Worm (Caenorhabditis elegans) whole organism, L3 larva: ENCODE results near the gene W09G12.8.

ENCODE experiments used
- ama-1 ChIP-seq: fragments of 150-350 bp; optimal IDR thresholded peaks from 2 replicates; lab custom pipeline; 2018
- ceh-28 ChIP-seq: fragments of 150-350 bp; optimal IDR thresholded peaks from 2 replicates; lab custom pipeline; 2014; ENCODE audit warnings: missing biosample characterization, missing genetic modification reagents, missing genetic modification characterization
- ceh-9 ChIP-seq: sonication (generic microtip); optimal IDR thresholded peaks from 2 replicates; lab custom pipeline; 2018; ENCODE audit warnings: missing biosample characterization, missing genetic modification characterization
- egl-27 ChIP-seq: sonication (generic microtip); optimal IDR thresholded peaks from 4 replicates; lab custom pipeline; 2017; ENCODE audit warnings: missing biosample characterization, missing genetic modification reagents, missing genetic modification characterization
- elt-2 ChIP-seq: sonication (generic microtip); optimal IDR thresholded peaks from 2 replicates; lab custom pipeline; 2016; ENCODE audit warnings: missing genetic modification reagents, mild to moderate bottlenecking, missing genetic modification characterization, missing compliant biosample characterization
- elt-3 ChIP-seq, 3 experiments: fragments of 150-350 bp in 1 of 3; sonication (generic microtip) in 2 of 3; optimal IDR thresholded peaks; 2 replicates in 2 of 3; 4 replicates in 1 of 3; lab custom pipeline; 2014 to 2017; ENCODE audit warnings: missing biosample characterization in 3 of 3, missing genetic modification characterization in 3 of 3
- fkh-10 ChIP-seq: sonication (generic microtip); optimal IDR thresholded peaks from 2 replicates; lab custom pipeline; 2017; ENCODE audit warnings: missing biosample characterization, missing genetic modification reagents, missing genetic modification characterization
- fos-1 ChIP-seq: fragments of 150-350 bp; optimal IDR thresholded peaks from 2 replicates; lab custom pipeline; 2014; ENCODE audit warnings: missing biosample characterization, missing genetic modification characterization
- hmg-11 ChIP-seq: sonication (generic microtip); optimal IDR thresholded peaks from 2 replicates; lab custom pipeline; 2016; ENCODE audit warnings: missing genetic modification characterization, missing compliant biosample characterization
- jun-1 ChIP-seq: fragments of 150-350 bp; optimal IDR thresholded peaks from 2 replicates; lab custom pipeline; 2014; ENCODE audit warnings: missing biosample characterization, missing genetic modification reagents, missing genetic modification characterization
- lin-15B ChIP-seq: fragments of 150-350 bp; optimal IDR thresholded peaks from 2 replicates; lab custom pipeline; 2014; ENCODE audit warnings: missing biosample characterization, missing genetic modification characterization
- lin-39 ChIP-seq: fragments of 150-350 bp; optimal IDR thresholded peaks from 2 replicates; lab custom pipeline; 2018; ENCODE audit warnings: missing biosample characterization, missing genetic modification reagents, missing genetic modification characterization
- mdl-1 ChIP-seq: fragments of 150-350 bp; optimal IDR thresholded peaks from 2 replicates; lab custom pipeline; 2014; ENCODE audit warnings: missing biosample characterization, missing genetic modification characterization
- mml-1 ChIP-seq: fragments of 150-350 bp; sonication (generic microtip); optimal IDR thresholded peaks from 3 replicates; lab custom pipeline; 2014; ENCODE audit warnings: missing biosample characterization, missing genetic modification characterization
- nfya-1 ChIP-seq: sonication (generic microtip); optimal IDR thresholded peaks from 2 replicates; lab custom pipeline; 2017; ENCODE audit warnings: missing genetic modification characterization, mild to moderate bottlenecking, missing compliant biosample characterization, antibody characterized with exemption, moderate library complexity; ENCODE audit not compliant: insufficient read depth
- nhr-11 ChIP-seq: fragments of 150-350 bp; optimal IDR thresholded peaks from 2 replicates; lab custom pipeline; 2014; ENCODE audit warnings: missing biosample characterization, missing genetic modification characterization
- nhr-12 ChIP-seq: fragments of 150-350 bp; optimal IDR thresholded peaks from 2 replicates; lab custom pipeline; 2014; ENCODE audit warnings: missing biosample characterization, missing genetic modification characterization
- nhr-23 ChIP-seq: fragments of 150-350 bp; optimal IDR thresholded peaks from 2 replicates; lab custom pipeline; 2014; ENCODE audit warnings: missing biosample characterization, missing genetic modification reagents, missing genetic modification characterization
- nhr-25 ChIP-seq: sonication (generic microtip); optimal IDR thresholded peaks from 2 replicates; lab custom pipeline; 2017; ENCODE audit warnings: missing biosample characterization, missing genetic modification characterization
- nhr-43 ChIP-seq: sonication (generic microtip); optimal IDR thresholded peaks from 2 replicates; lab custom pipeline; 2016; ENCODE audit warnings: mild to moderate bottlenecking, missing genetic modification characterization, missing compliant biosample characterization; ENCODE audit not compliant: poor library complexity, severe bottlenecking
- nhr-76 ChIP-seq: fragments of 150-350 bp; sonication (generic microtip); optimal IDR thresholded peaks from 5 replicates; lab custom pipeline; 2014; ENCODE audit warnings: missing biosample characterization, missing genetic modification characterization
- pha-4 ChIP-seq: fragments of 150-350 bp; optimal IDR thresholded peaks from 2 replicates; lab custom pipeline; 2014; ENCODE audit warnings: missing biosample characterization, missing genetic modification reagents, missing genetic modification characterization
- skn-1 ChIP-seq: fragments of 150-350 bp; optimal IDR thresholded peaks from 2 replicates; lab custom pipeline; 2014; ENCODE audit warnings: missing biosample characterization, missing genetic modification characterization
- snpc-4 ChIP-seq: fragments of 150-350 bp; optimal IDR thresholded peaks from 2 replicates; lab custom pipeline; 2014; ENCODE audit warnings: missing biosample characterization, missing genetic modification characterization
- ztf-11 ChIP-seq: fragments of 150-350 bp; optimal IDR thresholded peaks from 2 replicates; lab custom pipeline; 2014; ENCODE audit warnings: missing biosample characterization, missing genetic modification characterization

W09G12.8 gene

DNA sequence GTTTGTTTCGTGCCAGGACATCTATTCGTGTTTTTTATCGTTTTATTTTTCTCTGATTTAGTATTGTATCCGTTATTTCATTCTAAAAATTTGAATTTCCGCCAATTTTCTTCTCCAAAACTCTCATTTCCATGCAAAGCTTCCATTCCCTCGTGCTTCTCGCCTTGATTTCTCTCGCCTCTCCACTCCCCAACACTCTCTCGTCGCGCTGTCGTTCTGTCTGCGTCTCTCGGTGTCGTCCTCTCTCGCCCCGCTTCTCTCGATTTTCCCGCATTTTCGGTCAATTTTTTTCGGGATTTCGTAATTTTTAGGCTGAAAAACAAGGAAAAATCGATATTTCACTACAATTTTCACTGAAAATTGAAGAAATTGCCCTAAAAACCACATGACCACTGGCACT, 48.6 kb downstream of the W09G12.8 start, which contains the start of gene C09E9.1:
Gene C09E9.1, plus strand, starts transcription at position 286 of the 400 bp plus-strand sequence.
- no peak for TF ChIP-seq nhr-43 (tag; lab: Kevin White, UChicago)
- no peak for TF ChIP-seq ztf-11 (tag; lab: Kevin White, UChicago)
- TF ChIP-seq elt-2 (tag; lab: Kevin White, UChicago), result peak; percentile 72
- peak; percentile 88 for TF ChIP-seq lin-15B
- no peak for TF ChIP-seq egl-27 (tag; lab: Kevin White, UChicago)
- TF ChIP-seq nhr-23 (tag; lab: Kevin White, UChicago), result peak; percentile 6
- TF ChIP-seq jun-1, result peak; percentile 62
- no peak for TF ChIP-seq elt-3 (tag; optimal IDR thresholded peaks at IDR 0.05; lab: Kevin White, UChicago)
- TF ChIP-seq mdl-1 (tag; lab: Kevin White, UChicago), result peak; percentile 97
- TF ChIP-seq fkh-10, result peak; percentile 8
- TF ChIP-seq nhr-25 (tag; lab: Kevin White, UChicago), result peak; percentile 14
- TF ChIP-seq nhr-11 (tag; lab: Kevin White, UChicago), result no peak
- TF ChIP-seq ceh-28 (tag; lab: Kevin White, UChicago), result peak; percentile 61
- peak; percentile 42 for TF ChIP-seq skn-1 (tag; lab: Kevin White, UChicago)
- no peak for TF ChIP-seq nhr-76 (tag; lab: Kevin White, UChicago)
- peak; percentile 15 for TF ChIP-seq snpc-4 (tag; lab: Kevin White, UChicago)
- peak; percentile 63 for TF ChIP-seq lin-39 (tag; lab: Kevin White, UChicago)
- peak; percentile 79 for TF ChIP-seq nfya-1 (tag; lab: Kevin White, UChicago)
- peak; percentile 39 for TF ChIP-seq pha-4 (tag; lab: Kevin White, UChicago)
- peak; percentile 80 for TF ChIP-seq hmg-11 (tag; lab: Kevin White, UChicago)

DNA sequence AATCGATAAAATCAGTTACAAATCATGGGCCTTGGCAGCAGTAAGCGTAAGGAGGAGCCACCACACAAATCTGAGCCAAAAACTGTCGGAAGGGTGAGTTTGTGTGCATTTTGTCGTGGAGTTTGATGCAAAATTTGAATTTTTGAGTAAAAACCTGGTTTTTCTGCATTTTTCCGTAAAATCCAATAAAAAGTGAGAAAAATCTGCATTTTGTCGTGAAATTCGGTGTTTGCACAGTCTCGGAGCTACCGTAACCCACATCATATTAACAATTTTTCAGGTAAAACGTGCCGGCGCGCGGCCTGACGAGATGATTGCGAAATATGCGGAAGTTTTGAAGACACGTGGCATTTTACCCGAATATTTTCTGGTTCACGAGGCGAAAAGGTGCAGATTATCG, 49.9 kb downstream of the W09G12.8 start:
- TF ChIP-seq snpc-4 (tag; lab: Kevin White, UChicago), result no peak
- TF ChIP-seq nhr-25 (tag; lab: Kevin White, UChicago), result no peak

DNA sequence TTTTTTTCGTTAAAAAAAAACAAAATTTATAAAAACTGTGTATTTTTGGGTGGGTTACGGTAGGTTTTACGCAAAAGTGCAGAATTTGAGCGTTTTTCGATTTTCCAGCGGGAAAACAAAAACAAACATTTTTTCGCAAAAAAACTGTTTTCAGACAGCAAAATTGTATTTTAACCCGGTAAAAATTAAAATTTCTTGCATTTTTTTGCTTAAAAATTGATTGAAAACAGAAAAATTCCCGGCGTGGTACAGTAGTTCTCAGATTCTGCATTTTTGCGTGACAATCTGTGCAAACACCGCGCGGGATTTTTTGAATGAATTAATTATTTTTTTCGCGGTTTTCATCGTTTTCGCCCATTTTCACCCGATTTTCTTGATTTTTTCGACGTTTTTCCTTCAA, 51.1 kb downstream of the W09G12.8 start:
- TF ChIP-seq nhr-12 (no peak), ama-1 (lab: Kevin White, UChicago) (no peak), ceh-9 (tag; lab: Kevin White, UChicago) (no peak), fos-1 (tag; lab: Kevin White, UChicago) (no peak), mml-1 (tag; lab: Kevin White, UChicago) (no peak), elt-2 (tag; lab: Kevin White, UChicago) (no peak), ceh-28 (tag; lab: Kevin White, UChicago) (no peak)
